Fruit fly (Drosophila melanogaster) whole organism, adult: ENCODE measurements around the gene Dph5.

ENCODE experiments used
- CG11617 ChIP-seq: fragments of 200-800 bp; sonication (Bioruptor generic); optimal IDR thresholded peaks from 2 replicates; lab custom pipeline; 2017; ENCODE audit warnings: mild to moderate bottlenecking, missing biosample characterization, missing genetic modification reagents, missing genetic modification characterization
- CG12768 ChIP-seq: fragments of 200-800 bp; sonication (Bioruptor generic); optimal IDR thresholded peaks from 2 replicates; lab custom pipeline; 2017; ENCODE audit warnings: missing biosample characterization, missing genetic modification characterization, mild to moderate bottlenecking, moderate library complexity, missing genetic modification reagents
- CG14711 ChIP-seq: fragments of 200-800 bp; sonication (Bioruptor generic); optimal IDR thresholded peaks from 2 replicates; lab custom pipeline; 2018; ENCODE audit warnings: missing biosample characterization, mild to moderate bottlenecking, missing genetic modification characterization, moderate library complexity
- CG1620 ChIP-seq: fragments of 200-800 bp; sonication (Bioruptor generic); optimal IDR thresholded peaks from 2 replicates; lab custom pipeline; 2016; ENCODE audit warnings: missing biosample characterization, missing genetic modification characterization
- CG33017 ChIP-seq: fragments of 200-800 bp; sonication (Bioruptor generic); optimal IDR thresholded peaks from 2 replicates; lab custom pipeline; 2018; ENCODE audit warnings: missing biosample characterization, mild to moderate bottlenecking, missing genetic modification characterization, moderate library complexity
- CG5204 ChIP-seq: fragments of 200-800 bp; sonication (Bioruptor generic); optimal IDR thresholded peaks from 2 replicates; lab custom pipeline; 2016; ENCODE audit warnings: missing biosample characterization, missing genetic modification characterization
- CG7045 ChIP-seq: fragments of 200-800 bp; sonication (Bioruptor generic); optimal IDR thresholded peaks from 2 replicates; lab custom pipeline; 2017; ENCODE audit warnings: missing biosample characterization, mild to moderate bottlenecking, missing genetic modification characterization
- CG7101 ChIP-seq: fragments of 200-800 bp; sonication (Bioruptor generic); optimal IDR thresholded peaks from 2 replicates; lab custom pipeline; 2018; ENCODE audit warnings: missing biosample characterization, mild to moderate bottlenecking, missing genetic modification characterization, moderate library complexity
- Clk ChIP-seq: fragments of 200-800 bp; sonication (Bioruptor generic); optimal IDR thresholded peaks from 2 replicates; lab custom pipeline; 2017; ENCODE audit warnings: missing biosample characterization, missing genetic modification characterization
- Crg-1 ChIP-seq: fragments of 200-800 bp; sonication (Bioruptor generic); optimal IDR thresholded peaks from 2 replicates; lab custom pipeline; 2016; ENCODE audit warnings: missing biosample characterization, missing genetic modification characterization
- Hr96 ChIP-seq: fragments of 200-800 bp; sonication (Bioruptor generic); optimal IDR thresholded peaks from 2 replicates; lab custom pipeline; 2016; ENCODE audit warnings: missing biosample characterization, missing genetic modification characterization
- Mnt ChIP-seq: fragments of 200-800 bp; sonication (Bioruptor generic); optimal IDR thresholded peaks from 2 replicates; lab custom pipeline; 2016; ENCODE audit warnings: missing biosample characterization, mild to moderate bottlenecking, missing genetic modification characterization
- bab1 ChIP-seq: fragments of 200-800 bp; sonication (Bioruptor generic); optimal IDR thresholded peaks from 3 replicates; lab custom pipeline; 2019; ENCODE audit warnings: missing biosample characterization, mild to moderate bottlenecking, missing genetic modification characterization, moderate library complexity
- cic ChIP-seq: fragments of 200-800 bp; sonication (Bioruptor generic); optimal IDR thresholded peaks from 2 replicates; lab custom pipeline; 2017; ENCODE audit warnings: missing biosample characterization, mild to moderate bottlenecking, missing genetic modification characterization, moderate library complexity
- cnc ChIP-seq, 2 experiments: fragments of >200 bp; optimal IDR thresholded peaks; 2 replicates each; lab custom pipeline; 2017
- kay ChIP-seq: fragments of 200-800 bp; sonication (Bioruptor generic); peaks from one replicate; lab custom pipeline; 2016; ENCODE audit warnings: missing biosample characterization, missing genetic modification characterization, borderline replicate concordance
- ovo ChIP-seq: fragments of 200-800 bp; sonication (Bioruptor generic); optimal IDR thresholded peaks from 2 replicates; lab custom pipeline; 2016; ENCODE audit warnings: missing biosample characterization, missing genetic modification characterization
- pad ChIP-seq: fragments of 200-800 bp; sonication (Bioruptor generic); optimal IDR thresholded peaks from 3 replicates; lab custom pipeline; 2017; ENCODE audit warnings: missing biosample characterization, missing genetic modification characterization, mild to moderate bottlenecking, moderate library complexity, missing genetic modification reagents
- tj ChIP-seq: fragments of 200-800 bp; sonication (Bioruptor generic); optimal IDR thresholded peaks from 3 replicates; lab custom pipeline; 2017; ENCODE audit warnings: missing biosample characterization, mild to moderate bottlenecking, missing genetic modification characterization, moderate library complexity
- toe ChIP-seq: fragments of 200-800 bp; sonication (Bioruptor generic); optimal IDR thresholded peaks from 2 replicates; lab custom pipeline; 2016; ENCODE audit warnings: missing biosample characterization, missing genetic modification characterization

Gene Dph5

DNA sequence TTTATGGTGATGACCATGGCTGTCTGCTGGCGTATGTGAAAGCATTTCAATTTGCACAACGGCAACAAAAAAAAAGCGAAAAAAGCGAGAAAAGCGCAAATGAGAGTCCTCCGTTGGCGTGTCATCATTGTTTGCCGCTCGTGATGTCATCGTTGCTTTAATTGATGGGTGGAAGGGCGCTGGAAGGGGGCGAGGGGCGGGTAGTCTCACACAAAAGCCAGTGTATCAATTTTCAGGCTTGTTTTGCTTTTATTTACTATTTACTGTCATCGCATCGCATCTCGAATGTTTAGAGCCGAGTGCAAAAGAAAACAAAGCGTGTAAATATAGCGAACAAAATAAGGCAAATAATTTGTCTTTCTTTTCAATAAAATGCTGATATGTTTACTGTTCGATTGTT, 6.3 kb upstream of the Dph5 start:
- no peak for TF ChIP-seq cnc (optimal IDR thresholded peaks at IDR 0.05; lab: Kevin White, UChicago)
- no peak for TF ChIP-seq CG5204 (GFP tag; lab: Kevin White, UChicago)
- TF ChIP-seq CG14711 (tag; lab: Kevin White, UChicago): peak; percentile 47
- TF ChIP-seq kay (GFP tag; lab: Kevin White, UChicago): no peak
- TF ChIP-seq CG33017: peak; percentile 44
- TF ChIP-seq ovo: peak; percentile 50
- peak; percentile 47 for TF ChIP-seq CG11617 (GFP tag; lab: Kevin White, UChicago)
- no peak for TF ChIP-seq bab1
- peak; percentile 55 for TF ChIP-seq cic
- TF ChIP-seq toe (GFP tag; lab: Kevin White, UChicago): peak; percentile 20
- peak; percentile 80 for TF ChIP-seq CG7101 (tag; lab: Kevin White, UChicago)
- no peak for TF ChIP-seq Mnt
- TF ChIP-seq CG12768 (GFP tag; lab: Kevin White, UChicago): peak; percentile 44
- no peak for TF ChIP-seq pad (GFP tag; lab: Kevin White, UChicago)
- no peak for TF ChIP-seq Hr96 (GFP tag; lab: Kevin White, UChicago)
- peak; percentile 65 for TF ChIP-seq CG7045 (GFP tag; lab: Kevin White, UChicago)
- peak; percentile 22 for TF ChIP-seq CG1620 (GFP tag; lab: Kevin White, UChicago)
- peak; percentile 25 for TF ChIP-seq tj
- TF ChIP-seq Crg-1 (GFP tag; lab: Kevin White, UChicago): peak; percentile 64
- no peak for TF ChIP-seq Clk

DNA sequence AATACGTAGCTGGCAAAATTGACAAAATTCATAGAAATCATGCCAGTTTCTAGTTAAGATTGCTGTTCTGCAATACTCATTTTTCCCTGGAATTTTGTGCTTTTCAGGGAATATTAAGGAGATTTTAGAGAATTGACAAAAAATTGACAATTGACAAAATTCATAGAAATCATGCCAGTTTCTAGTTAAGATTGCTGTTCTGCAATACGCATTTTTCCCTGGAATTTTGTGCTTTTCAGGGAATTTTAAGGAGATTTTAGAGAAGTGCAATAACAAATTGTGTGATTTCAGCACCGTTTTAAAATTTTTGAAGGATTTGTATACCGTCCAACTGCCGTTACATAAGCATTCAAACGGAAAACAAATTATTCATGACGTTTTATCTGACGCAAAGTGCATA, 5.7 kb upstream of the Dph5 start:
- TF ChIP-seq CG11617 (GFP tag; lab: Kevin White, UChicago): no peak
- no peak for TF ChIP-seq kay (GFP tag; lab: Kevin White, UChicago)
- no peak for TF ChIP-seq CG7101 (tag; lab: Kevin White, UChicago)
- no peak for TF ChIP-seq Clk
- TF ChIP-seq cnc (optimal IDR thresholded peaks at IDR 0.05; lab: Kevin White, UChicago): no peak
- TF ChIP-seq Hr96 (GFP tag; lab: Kevin White, UChicago): no peak
- no peak for TF ChIP-seq CG12768 (GFP tag; lab: Kevin White, UChicago)
- TF ChIP-seq ovo: no peak

DNA sequence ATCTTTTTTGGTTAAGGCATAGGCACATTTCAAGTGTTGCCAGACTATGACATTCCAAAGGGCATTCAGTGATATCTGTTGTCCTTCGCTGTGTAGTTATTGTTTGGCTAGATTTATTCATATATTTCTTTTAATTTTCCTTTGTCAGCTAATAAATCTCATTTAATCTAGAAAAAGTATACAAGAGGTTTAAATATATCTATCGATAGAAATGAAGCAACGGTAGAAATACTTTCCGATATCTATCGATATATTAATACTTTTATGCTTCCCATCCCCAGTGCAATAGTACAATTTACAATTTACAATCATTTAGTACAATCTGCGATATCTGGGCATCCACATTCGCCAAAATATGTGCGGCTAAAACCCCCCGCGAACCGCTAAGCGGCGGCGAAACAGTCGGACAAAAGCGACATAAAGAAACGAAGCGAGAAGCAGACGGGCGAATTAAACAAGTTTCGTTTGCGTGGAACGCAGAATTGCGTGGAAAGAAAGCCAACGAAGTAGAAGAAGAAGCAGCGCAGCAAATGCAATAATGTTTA, 4.5 kb upstream of the Dph5 start, which contains the start of gene Efa6:
Efa6 (plus strand) TSS at position 337 of the 545 bp plus-strand sequence.
- peak; percentile 62 for TF ChIP-seq CG7045 (GFP tag; lab: Kevin White, UChicago)
- TF ChIP-seq CG5204 (GFP tag; lab: Kevin White, UChicago): no peak
- peak; percentile 64 for TF ChIP-seq Crg-1 (GFP tag; lab: Kevin White, UChicago)
- no peak for TF ChIP-seq cnc (optimal IDR thresholded peaks at IDR 0.05; lab: Kevin White, UChicago)
- TF ChIP-seq Hr96 (GFP tag; lab: Kevin White, UChicago): no peak
- TF ChIP-seq CG7101 (tag; lab: Kevin White, UChicago): peak; percentile 65
- peak; percentile 62 for TF ChIP-seq CG1620 (GFP tag; lab: Kevin White, UChicago)
- TF ChIP-seq bab1: peak; percentile 66
- TF ChIP-seq Mnt: peak; percentile 65
- peak; percentile 56 for TF ChIP-seq CG11617 (GFP tag; lab: Kevin White, UChicago)
- TF ChIP-seq cic: peak; percentile 85
- peak; percentile 64 for TF ChIP-seq tj
- peak; percentile 60 for TF ChIP-seq Clk
- peak; percentile 44 for TF ChIP-seq pad (GFP tag; lab: Kevin White, UChicago)
- no peak for TF ChIP-seq kay (GFP tag; lab: Kevin White, UChicago)
- peak; percentile 56 for TF ChIP-seq CG14711 (tag; lab: Kevin White, UChicago)
- peak; percentile 56 for TF ChIP-seq CG12768 (GFP tag; lab: Kevin White, UChicago)
- TF ChIP-seq toe (GFP tag; lab: Kevin White, UChicago): peak; percentile 90
- TF ChIP-seq CG33017: peak; percentile 10
- peak; percentile 73 for TF ChIP-seq ovo

DNA sequence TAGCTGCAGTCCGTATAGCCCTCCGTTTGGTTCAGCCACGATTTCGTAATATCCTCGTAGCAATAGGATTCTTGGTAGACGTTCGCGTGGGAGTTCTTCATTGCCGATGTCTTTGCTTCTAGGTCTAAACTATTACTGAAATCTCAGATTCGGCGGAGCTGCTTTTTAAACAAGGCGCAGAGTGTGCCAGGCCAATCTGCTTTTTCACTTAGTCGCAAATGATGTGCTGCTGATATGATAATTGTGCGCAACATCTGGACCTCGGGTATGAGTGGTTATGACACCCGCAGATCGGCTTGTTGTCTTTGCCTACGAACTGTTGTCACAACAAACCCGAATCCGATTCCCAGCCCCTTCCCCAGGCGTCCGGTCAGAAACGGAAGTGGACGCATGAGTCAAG, 3.5 kb upstream of the Dph5 start, which contains the start of gene btn:
btn (minus strand) TSS at position 101 of the 400 bp plus-strand sequence.
- TF ChIP-seq CG11617 (GFP tag; lab: Kevin White, UChicago) (no peak), cic (no peak), CG1620 (GFP tag; lab: Kevin White, UChicago) (no peak)

DNA sequence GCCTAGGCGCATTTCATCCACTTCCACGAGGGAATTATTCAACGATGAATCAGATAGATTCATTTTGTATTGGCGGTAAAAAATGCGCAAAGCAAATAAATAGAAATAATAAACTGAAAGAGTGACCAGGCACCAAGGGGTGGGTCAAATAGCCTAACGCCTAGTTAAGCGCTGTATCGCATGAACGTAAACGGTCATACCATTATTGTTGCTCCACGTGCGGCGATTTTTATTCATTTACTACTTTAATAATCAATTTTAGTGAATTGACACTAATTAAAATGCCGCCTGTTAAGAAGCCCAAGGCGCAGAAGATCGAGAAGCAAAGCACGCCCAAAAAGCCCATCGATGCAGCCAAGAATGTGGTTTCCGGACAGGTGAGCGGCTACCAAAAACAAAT, 1.6 kb upstream of the Dph5 start, which contains the start of the genes CG33107 and CG6937:
CG33107 (minus strand) TSS at position 137 of the 400 bp plus-strand sequence.
CG6937 (plus strand) TSS at position 192 of the 400 bp plus-strand sequence.
- no peak for TF ChIP-seq ovo
- TF ChIP-seq Mnt: peak; percentile 97

DNA sequence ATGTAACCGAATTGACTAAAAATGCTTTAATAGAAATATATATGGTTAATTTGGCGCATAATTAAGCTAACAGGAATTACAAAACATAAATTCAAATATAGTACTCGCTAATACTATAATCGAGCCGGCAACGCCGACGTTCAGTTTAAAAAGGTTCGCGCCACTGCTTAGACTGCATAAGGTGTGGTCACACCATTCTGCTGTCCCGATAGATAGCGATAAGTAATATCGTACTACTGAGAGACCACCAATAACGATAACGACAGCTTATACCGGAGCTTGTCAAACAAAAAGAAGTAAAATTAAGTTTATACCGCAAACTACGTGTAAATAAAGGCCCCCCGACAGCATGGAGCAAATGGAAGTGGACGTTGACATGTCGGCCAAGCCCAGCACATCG, 2.5 kb downstream of the Dph5 start, which contains the start of gene CSN6:
CSN6 (plus strand) TSS at position 228 of the 400 bp plus-strand sequence.
- no peak for TF ChIP-seq CG5204 (GFP tag; lab: Kevin White, UChicago)
- no peak for TF ChIP-seq CG11617 (GFP tag; lab: Kevin White, UChicago)
- peak; percentile 72 for TF ChIP-seq bab1
- no peak for TF ChIP-seq Crg-1 (GFP tag; lab: Kevin White, UChicago)
- no peak for TF ChIP-seq cnc (optimal IDR thresholded peaks at IDR 0.05; lab: Kevin White, UChicago)
- TF ChIP-seq CG7101 (tag; lab: Kevin White, UChicago): no peak
- peak; percentile 57 for TF ChIP-seq Mnt
- no peak for TF ChIP-seq toe (GFP tag; lab: Kevin White, UChicago)
- TF ChIP-seq kay (GFP tag; lab: Kevin White, UChicago): no peak
- TF ChIP-seq CG7045 (GFP tag; lab: Kevin White, UChicago): no peak
